Fruit fly (Drosophila melanogaster) whole organism, embryonic: Measurements from ENCODE around the gene slmo.

ENCODE experiments used
- Abd-B ChIP-seq: fragments of 200-800 bp; sonication (Bioruptor generic); optimal IDR thresholded peaks from 2 replicates; lab custom pipeline; 2018; ENCODE audit warnings: missing biosample characterization, mild to moderate bottlenecking, missing genetic modification characterization, moderate library complexity
- Asciz ChIP-seq: fragments of 200-800 bp; sonication (Bioruptor generic); optimal IDR thresholded peaks from 2 replicates; lab custom pipeline; 2017; ENCODE audit warnings: missing biosample characterization, mild to moderate bottlenecking, missing genetic modification characterization, missing genetic modification reagents
- Atf3 ChIP-seq: fragments of 200-800 bp; sonication (Bioruptor generic); optimal IDR thresholded peaks from 3 replicates; lab custom pipeline; 2016; ENCODE audit warnings: missing biosample characterization, missing genetic modification characterization
- CG10147 ChIP-seq: fragments of 200-800 bp; sonication (Bioruptor generic); optimal IDR thresholded peaks from 2 replicates; lab custom pipeline; 2019; ENCODE audit warnings: missing biosample characterization, mild to moderate bottlenecking, missing genetic modification characterization, moderate library complexity
- CG10431 ChIP-seq: fragments of 200-800 bp; sonication (Bioruptor generic); optimal IDR thresholded peaks from 3 replicates; lab custom pipeline; 2018; ENCODE audit warnings: missing biosample characterization, mild to moderate bottlenecking, missing genetic modification characterization
- CG11085 ChIP-seq: fragments of 200-800 bp; sonication (Bioruptor generic); IDR thresholded peaks from 2 replicates; pipeline ENCODE4 v1.3.6; 2022; ENCODE audit warnings: missing biosample characterization, missing genetic modification characterization
- CG11456 ChIP-seq: fragments of 200-800 bp; sonication (Bioruptor generic); IDR thresholded peaks from 3 replicates; pipeline ENCODE4 v1.3.6; 2022; ENCODE audit warnings: missing biosample characterization, missing genetic modification characterization
- CG13123 ChIP-seq: fragments of 200-800 bp; sonication (Bioruptor generic); optimal IDR thresholded peaks from 2 replicates; lab custom pipeline; 2016; ENCODE audit warnings: missing biosample characterization, missing genetic modification characterization
- CG15514 ChIP-seq: fragments of 200-800 bp; sonication (Bioruptor generic); optimal IDR thresholded peaks from 3 replicates; lab custom pipeline; 2017; ENCODE audit warnings: missing biosample characterization, missing genetic modification characterization, mild to moderate bottlenecking, moderate library complexity, missing genetic modification reagents
- CG1602 ChIP-seq: fragments of 200-800 bp; sonication (Bioruptor generic); optimal IDR thresholded peaks from 3 replicates; lab custom pipeline; 2016; ENCODE audit warnings: missing biosample characterization, missing genetic modification characterization
- CG17802 ChIP-seq: fragments of 200-800 bp; sonication (Bioruptor generic); optimal IDR thresholded peaks from 2 replicates; lab custom pipeline; 2018; ENCODE audit warnings: missing biosample characterization, mild to moderate bottlenecking, missing genetic modification characterization, moderate library complexity
- CG18011 ChIP-seq: fragments of 200-800 bp; sonication (Bioruptor generic); optimal IDR thresholded peaks from 2 replicates; lab custom pipeline; 2017; ENCODE audit warnings: missing biosample characterization, missing genetic modification characterization, mild to moderate bottlenecking, moderate library complexity, missing genotype
- CG18599 ChIP-seq: fragments of 200-800 bp; sonication (Bioruptor generic); optimal IDR thresholded peaks from 3 replicates; lab custom pipeline; 2017; ENCODE audit warnings: missing biosample characterization, missing genetic modification characterization, mild to moderate bottlenecking, moderate library complexity, missing genetic modification reagents
- CG31388 ChIP-seq: fragments of 200-800 bp; sonication (Bioruptor generic); optimal IDR thresholded peaks from 2 replicates; lab custom pipeline; 2016; ENCODE audit warnings: missing biosample characterization, missing genetic modification characterization
- CG34422 ChIP-seq: fragments of 200-800 bp; sonication (Bioruptor generic); IDR thresholded peaks from 3 replicates; pipeline ENCODE4 v1.3.6; 2022; ENCODE audit warnings: missing biosample characterization, missing genetic modification characterization
- CG3847 ChIP-seq: fragments of 200-800 bp; sonication (Bioruptor generic); IDR thresholded peaks from 2 replicates; pipeline ENCODE4 v1.3.6; 2022; ENCODE audit warnings: missing biosample characterization, missing genetic modification characterization
- CG4328 ChIP-seq: fragments of 200-800 bp; sonication (Bioruptor generic); optimal IDR thresholded peaks from 3 replicates; lab custom pipeline; 2017; ENCODE audit warnings: missing biosample characterization, missing genetic modification reagents, missing genetic modification characterization
- CG6654 ChIP-seq: fragments of 200-800 bp; sonication (Bioruptor generic); optimal IDR thresholded peaks from 2 replicates; lab custom pipeline; 2017; ENCODE audit warnings: missing biosample characterization, mild to moderate bottlenecking, missing genetic modification characterization
- CG6854 ChIP-seq: fragments of 200-800 bp; sonication (Bioruptor generic); optimal IDR thresholded peaks from 3 replicates; lab custom pipeline; 2017; ENCODE audit warnings: missing biosample characterization, mild to moderate bottlenecking, missing genetic modification characterization
- CG7271 ChIP-seq: fragments of 200-800 bp; sonication (Bioruptor generic); optimal IDR thresholded peaks from 2 replicates; lab custom pipeline; 2018; ENCODE audit warnings: missing biosample characterization, mild to moderate bottlenecking, missing genetic modification characterization, moderate library complexity
- CG7745 ChIP-seq: fragments of 200-800 bp; sonication (Bioruptor generic); optimal IDR thresholded peaks from 2 replicates; lab custom pipeline; 2018; ENCODE audit warnings: missing biosample characterization, mild to moderate bottlenecking, missing genetic modification characterization, moderate library complexity
- CG9215 ChIP-seq: fragments of 200-800 bp; sonication (Bioruptor generic); IDR thresholded peaks from 2 replicates; pipeline ENCODE4 v1.3.6; 2022; ENCODE audit warnings: missing biosample characterization, missing genetic modification characterization
- CG9437 ChIP-seq: fragments of 200-800 bp; sonication (Bioruptor generic); optimal IDR thresholded peaks from 2 replicates; lab custom pipeline; 2018; ENCODE audit warnings: missing biosample characterization, mild to moderate bottlenecking, missing genetic modification characterization
- D19B ChIP-seq: fragments of 200-800 bp; sonication (Bioruptor generic); optimal IDR thresholded peaks from 2 replicates; lab custom pipeline; 2017; ENCODE audit warnings: missing biosample characterization, mild to moderate bottlenecking, missing genetic modification characterization
- E2f1 ChIP-seq: fragments of 200-800 bp; sonication (Bioruptor generic); IDR thresholded peaks from 2 replicates; pipeline ENCODE4 v1.3.6; 2022; ENCODE audit warnings: missing biosample characterization, missing genetic modification characterization
- Hand ChIP-seq: fragments of 200-800 bp; sonication (Bioruptor generic); optimal IDR thresholded peaks from 2 replicates; lab custom pipeline; 2017; ENCODE audit warnings: mild to moderate bottlenecking, missing biosample characterization, missing genetic modification reagents, missing genetic modification characterization
- MESR4 ChIP-seq: fragments of 200-800 bp; sonication (Bioruptor generic); optimal IDR thresholded peaks from 2 replicates; lab custom pipeline; 2018; ENCODE audit warnings: missing biosample characterization, mild to moderate bottlenecking, missing genetic modification characterization, moderate library complexity
- Meics ChIP-seq: fragments of 200-800 bp; sonication (Bioruptor generic); optimal IDR thresholded peaks from 2 replicates; lab custom pipeline; 2017; ENCODE audit warnings: missing biosample characterization, mild to moderate bottlenecking, missing genetic modification characterization
- Myb ChIP-seq: fragments of 200-800 bp; sonication (Bioruptor generic); optimal IDR thresholded peaks from 2 replicates; lab custom pipeline; 2016; ENCODE audit warnings: missing biosample characterization, missing genetic modification characterization
- Nf-YC ChIP-seq: fragments of 200-800 bp; optimal IDR thresholded peaks from 3 replicates; lab custom pipeline; 2019; ENCODE audit warnings: missing biosample characterization, mild to moderate bottlenecking, missing genetic modification characterization, moderate library complexity
- Optix ChIP-seq: fragments of 200-800 bp; sonication (Bioruptor generic); IDR thresholded peaks from 3 replicates; pipeline ENCODE4 v1.3.6; 2022; ENCODE audit warnings: missing biosample characterization, missing genetic modification characterization
- Ravus ChIP-seq: fragments of 200-800 bp; sonication (Bioruptor generic); IDR thresholded peaks from 2 replicates; pipeline ENCODE4 v1.3.6; 2022; ENCODE audit warnings: missing biosample characterization, missing genetic modification characterization
- Tbp ChIP-seq: fragments of >200 bp; optimal IDR thresholded peaks from 2 replicates; lab custom pipeline; 2018; ENCODE audit warnings: missing biosample characterization, missing genetic modification characterization
- Trl ChIP-seq, 3 experiments: fragments of >200 bp in 2 of 3; fragments of 200-800 bp in 1 of 3; sonication (Bioruptor generic) in 1 of 3; optimal IDR thresholded peaks; 2 replicates in 1 of 3; 3 replicates in 2 of 3; lab custom pipeline; 2016 to 2017; ENCODE audit warnings: missing biosample characterization in 1 of 3, missing genetic modification characterization in 1 of 3
- Xbp1 ChIP-seq: fragments of 200-800 bp; sonication (Bioruptor generic); optimal IDR thresholded peaks from 3 replicates; lab custom pipeline; 2016; ENCODE audit warnings: missing biosample characterization, mild to moderate bottlenecking, missing genetic modification characterization
- ara ChIP-seq: fragments of 200-800 bp; sonication (Bioruptor generic); IDR thresholded peaks from 2 replicates; pipeline ENCODE4 v1.3.6; 2022; ENCODE audit warnings: missing biosample characterization, missing genetic modification characterization
- bsh ChIP-seq, 2 experiments: fragments of 200-800 bp; sonication (Bioruptor generic); optimal IDR thresholded peaks; 2 replicates each; lab custom pipeline; 2017 to 2018; ENCODE audit warnings: mild to moderate bottlenecking in 2 of 2, missing biosample characterization in 2 of 2, missing genetic modification characterization in 2 of 2, moderate library complexity in 1 of 2
- caup ChIP-seq: fragments of 200-800 bp; sonication (Bioruptor generic); optimal IDR thresholded peaks from 3 replicates; lab custom pipeline; 2017; ENCODE audit warnings: missing biosample characterization, mild to moderate bottlenecking, missing genetic modification characterization, moderate library complexity; ENCODE audit not compliant: severe bottlenecking
- danr ChIP-seq: fragments of 200-800 bp; sonication (Bioruptor generic); IDR thresholded peaks from 2 replicates; pipeline ENCODE4 v1.3.6; 2022; ENCODE audit warnings: missing biosample characterization, missing genetic modification characterization
- exex ChIP-seq: fragments of 200-800 bp; sonication (Bioruptor generic); optimal IDR thresholded peaks from 4 replicates; lab custom pipeline; 2018; ENCODE audit warnings: missing biosample characterization, mild to moderate bottlenecking, missing genetic modification characterization, moderate library complexity
- fd3F ChIP-seq: fragments of 200-800 bp; sonication (Bioruptor generic); optimal IDR thresholded peaks from 2 replicates; lab custom pipeline; 2018; ENCODE audit warnings: missing biosample characterization, mild to moderate bottlenecking, missing genetic modification characterization, moderate library complexity
- fru ChIP-seq: fragments of >200 bp; optimal IDR thresholded peaks from 2 replicates; lab custom pipeline; 2017
- jigr1 ChIP-seq: fragments of 200-800 bp; sonication (Bioruptor generic); IDR thresholded peaks from 3 replicates; pipeline ENCODE4 v1.3.6; 2022; ENCODE audit warnings: missing biosample characterization, missing genetic modification characterization
- jing ChIP-seq: fragments of 200-800 bp; sonication (Bioruptor generic); optimal IDR thresholded peaks from 2 replicates; lab custom pipeline; 2018; ENCODE audit warnings: missing biosample characterization, mild to moderate bottlenecking, missing genetic modification characterization
- luna ChIP-seq: fragments of 200-800 bp; sonication (Bioruptor generic); optimal IDR thresholded peaks from 2 replicates; lab custom pipeline; 2016; ENCODE audit warnings: missing biosample characterization, missing genetic modification characterization
- slp2 ChIP-seq: fragments of 200-800 bp; sonication (Bioruptor generic); optimal IDR thresholded peaks from 2 replicates; lab custom pipeline; 2016; ENCODE audit warnings: missing biosample characterization, missing genetic modification characterization
- ttk ChIP-seq: fragments of 200-800 bp; sonication (Bioruptor generic); IDR thresholded peaks from 2 replicates; pipeline ENCODE4 v2.1.2; 2022; ENCODE audit warnings: missing biosample characterization, missing genetic modification characterization
- wdn ChIP-seq: fragments of 200-800 bp; sonication (Bioruptor generic); IDR thresholded peaks from 2 replicates; pipeline ENCODE4 v1.3.6; 2022; ENCODE audit warnings: missing biosample characterization, missing genetic modification characterization
- zfh1 ChIP-seq: fragments of 200-800 bp; sonication (Bioruptor generic); IDR thresholded peaks from 3 replicates; pipeline ENCODE4 v1.3.6; 2022; ENCODE audit warnings: missing biosample characterization, missing genetic modification characterization

slmo gene

dm6 chr2L:6062382-6063082 lies 14.0 kb upstream of the slmo start, which contains the start of the genes ND-51 and CG13994 (continued):
- TF ChIP-seq CG7271 (tag; lab: Kevin White, UChicago), result peak; percentile 40
- peak; percentile 63 for TF ChIP-seq CG18011
- peak; percentile 87 for TF ChIP-seq zfh1 (GFP tag; lab: Robert Waterston, UW)
- peak; percentile 63 for TF ChIP-seq D19B (GFP tag; lab: Kevin White, UChicago)
- peak; percentile 86 for TF ChIP-seq CG11456 (GFP tag; lab: Robert Waterston, UW)
- TF ChIP-seq Myb (GFP tag; lab: Kevin White, UChicago), result peak; percentile 68
- TF ChIP-seq CG9215 (GFP tag; lab: Robert Waterston, UW), result peak; percentile 75
- TF ChIP-seq CG7745, result peak; percentile 74
- TF ChIP-seq fd3F (GFP tag; lab: Kevin White, UChicago), result peak; percentile 77
- TF ChIP-seq wdn (GFP tag; lab: Robert Waterston, UW), result peak; percentile 74
- peak; percentile 88 for TF ChIP-seq CG3847 (GFP tag; lab: Robert Waterston, UW)
- TF ChIP-seq ttk (GFP tag; lab: Robert Waterston, UW), result peak; percentile 78
- TF ChIP-seq Optix (GFP tag; lab: Robert Waterston, UW), result peak; percentile 64; the same call in 2 of the 3 replicates
- TF ChIP-seq Nf-YC (tag; lab: Kevin White, UChicago), result peak; percentile 77
- TF ChIP-seq Trl (optimal IDR thresholded peaks at IDR 0.05; lab: Kevin White, UChicago), result no peak
- TF ChIP-seq Trl (GFP tag; optimal IDR thresholded peaks at IDR 0.05; lab: Kevin White, UChicago), result peak; percentile 89
- peak; percentile 52 for TF ChIP-seq Atf3 (GFP tag; lab: Kevin White, UChicago)
- TF ChIP-seq Meics (GFP tag; lab: Kevin White, UChicago), result peak; percentile 79
- TF ChIP-seq Hand (GFP tag; lab: Kevin White, UChicago), result no peak
- peak; percentile 55 for TF ChIP-seq Asciz (GFP tag; lab: Kevin White, UChicago)
- TF ChIP-seq CG18599 (GFP tag; lab: Kevin White, UChicago), result peak; percentile 86
- TF ChIP-seq luna (GFP tag; lab: Kevin White, UChicago), result peak; percentile 71
- peak; percentile 94 for TF ChIP-seq Abd-B
- TF ChIP-seq danr (GFP tag; lab: Robert Waterston, UW), result no peak
- peak; percentile 100 for TF ChIP-seq CG17802
- peak; percentile 82 for TF ChIP-seq CG11085 (GFP tag; lab: Robert Waterston, UW)
- TF ChIP-seq CG34422 (GFP tag; lab: Robert Waterston, UW), result peak; percentile 86
- TF ChIP-seq CG31388 (GFP tag; lab: Kevin White, UChicago), result peak; percentile 53
- peak; percentile 75 for TF ChIP-seq E2f1 (GFP tag; lab: Robert Waterston, UW)
- TF ChIP-seq CG6654 (GFP tag; lab: Kevin White, UChicago), result peak; percentile 3
- TF ChIP-seq ara (GFP tag; lab: Robert Waterston, UW), result peak; percentile 74
- peak; percentile 78 for TF ChIP-seq CG4328 (GFP tag; lab: Kevin White, UChicago)
- peak; percentile 55 for TF ChIP-seq CG9437 (GFP tag; lab: Kevin White, UChicago)
- no peak for TF ChIP-seq CG10431
- TF ChIP-seq jigr1, result peak; percentile 34; the same call in 1 of the 3 replicates
- peak; percentile 84 for TF ChIP-seq CG15514 (GFP tag; lab: Kevin White, UChicago)
- TF ChIP-seq Tbp, result no peak
- TF ChIP-seq Xbp1 (GFP tag; lab: Kevin White, UChicago), result peak; percentile 91
- TF ChIP-seq jing (GFP tag; lab: Kevin White, UChicago), result no peak
- TF ChIP-seq CG1602 (GFP tag; lab: Kevin White, UChicago), result peak; percentile 75
- peak; percentile 77 for TF ChIP-seq CG10147 (GFP tag; lab: Kevin White, UChicago)
- no peak for TF ChIP-seq fru (lab: Kevin White, UChicago)
- TF ChIP-seq caup, result peak; percentile 85
- TF ChIP-seq MESR4 (GFP tag; lab: Kevin White, UChicago), result peak; percentile 48
- TF ChIP-seq exex, result peak; percentile 73
- no peak for TF ChIP-seq CG6854 (GFP tag; lab: Kevin White, UChicago)
- peak; percentile 69 for TF ChIP-seq CG13123 (GFP tag; lab: Kevin White, UChicago)
- peak; percentile 5 to 82 for TF ChIP-seq bsh (GFP tag; optimal IDR thresholded peaks at IDR 0.05; lab: Kevin White, UChicago)
- peak; percentile 33 for TF ChIP-seq Ravus (GFP tag; lab: Robert Waterston, UW)
- TF ChIP-seq slp2 (GFP tag; lab: Kevin White, UChicago), result peak; percentile 67
